Worm (Caenorhabditis elegans) whole organism, L3 larva: ENCODE measurements around the gene sru-2.

Experiments used
- ZK546.5 ChIP-seq: sonication (generic microtip); optimal IDR thresholded peaks from 2 replicates; lab custom pipeline; 2017; ENCODE audit warnings: missing biosample characterization, missing genetic modification characterization
- ceh-16 ChIP-seq: sonication (generic microtip); optimal IDR thresholded peaks from 2 replicates; lab custom pipeline; 2017; ENCODE audit warnings: missing biosample characterization, missing genetic modification characterization
- ceh-82 ChIP-seq: fragments of 150-350 bp; optimal IDR thresholded peaks from 2 replicates; lab custom pipeline; 2014; ENCODE audit warnings: missing biosample characterization, missing genetic modification characterization
- ceh-9 ChIP-seq: sonication (generic microtip); optimal IDR thresholded peaks from 2 replicates; lab custom pipeline; 2018; ENCODE audit warnings: missing biosample characterization, missing genetic modification characterization
- daf-12 ChIP-seq: fragments of 150-350 bp; optimal IDR thresholded peaks from 2 replicates; lab custom pipeline; 2014; ENCODE audit warnings: missing biosample characterization, missing genetic modification reagents, missing genetic modification characterization
- egl-5 ChIP-seq: fragments of 150-350 bp; optimal IDR thresholded peaks from 2 replicates; lab custom pipeline; 2017; ENCODE audit warnings: missing biosample characterization, missing genetic modification reagents, missing genetic modification characterization, inconsistent platforms
- elt-2 ChIP-seq: sonication (generic microtip); optimal IDR thresholded peaks from 2 replicates; lab custom pipeline; 2016; ENCODE audit warnings: missing genetic modification reagents, mild to moderate bottlenecking, missing genetic modification characterization, missing compliant biosample characterization
- fkh-10 ChIP-seq: sonication (generic microtip); optimal IDR thresholded peaks from 2 replicates; lab custom pipeline; 2017; ENCODE audit warnings: missing biosample characterization, missing genetic modification reagents, missing genetic modification characterization
- fkh-2 ChIP-seq: fragments of 150-350 bp; optimal IDR thresholded peaks from 2 replicates; lab custom pipeline; 2014; ENCODE audit warnings: missing biosample characterization, missing genetic modification reagents, missing genetic modification characterization
- fos-1 ChIP-seq: fragments of 150-350 bp; optimal IDR thresholded peaks from 2 replicates; lab custom pipeline; 2014; ENCODE audit warnings: missing biosample characterization, missing genetic modification characterization
- hmg-11 ChIP-seq: sonication (generic microtip); optimal IDR thresholded peaks from 2 replicates; lab custom pipeline; 2016; ENCODE audit warnings: missing genetic modification characterization, missing compliant biosample characterization
- lin-39 ChIP-seq: fragments of 150-350 bp; optimal IDR thresholded peaks from 2 replicates; lab custom pipeline; 2018; ENCODE audit warnings: missing biosample characterization, missing genetic modification reagents, missing genetic modification characterization
- lsy-12 ChIP-seq: sonication (generic microtip); optimal IDR thresholded peaks from 2 replicates; lab custom pipeline; 2016; ENCODE audit warnings: mild to moderate bottlenecking, missing genetic modification characterization, missing compliant biosample characterization
- mdl-1 ChIP-seq: fragments of 150-350 bp; optimal IDR thresholded peaks from 2 replicates; lab custom pipeline; 2014; ENCODE audit warnings: missing biosample characterization, missing genetic modification characterization
- mml-1 ChIP-seq: fragments of 150-350 bp; sonication (generic microtip); optimal IDR thresholded peaks from 3 replicates; lab custom pipeline; 2014; ENCODE audit warnings: missing biosample characterization, missing genetic modification characterization
- nfya-1 ChIP-seq: sonication (generic microtip); optimal IDR thresholded peaks from 2 replicates; lab custom pipeline; 2017; ENCODE audit warnings: missing genetic modification characterization, mild to moderate bottlenecking, missing compliant biosample characterization, antibody characterized with exemption, moderate library complexity; ENCODE audit not compliant: insufficient read depth
- nhr-11 ChIP-seq: fragments of 150-350 bp; optimal IDR thresholded peaks from 2 replicates; lab custom pipeline; 2014; ENCODE audit warnings: missing biosample characterization, missing genetic modification characterization
- nhr-12 ChIP-seq: fragments of 150-350 bp; optimal IDR thresholded peaks from 2 replicates; lab custom pipeline; 2014; ENCODE audit warnings: missing biosample characterization, missing genetic modification characterization
- nhr-23 ChIP-seq: fragments of 150-350 bp; optimal IDR thresholded peaks from 2 replicates; lab custom pipeline; 2014; ENCODE audit warnings: missing biosample characterization, missing genetic modification reagents, missing genetic modification characterization
- nhr-237 ChIP-seq: fragments of 150-350 bp; optimal IDR thresholded peaks from 2 replicates; lab custom pipeline; 2014; ENCODE audit warnings: missing biosample characterization, missing genetic modification characterization
- nhr-25 ChIP-seq: sonication (generic microtip); optimal IDR thresholded peaks from 2 replicates; lab custom pipeline; 2017; ENCODE audit warnings: missing biosample characterization, missing genetic modification characterization
- nhr-28 ChIP-seq: fragments of 150-350 bp; optimal IDR thresholded peaks from 2 replicates; lab custom pipeline; 2014; ENCODE audit warnings: missing biosample characterization, missing genetic modification characterization
- nhr-43 ChIP-seq: sonication (generic microtip); optimal IDR thresholded peaks from 2 replicates; lab custom pipeline; 2016; ENCODE audit warnings: mild to moderate bottlenecking, missing genetic modification characterization, missing compliant biosample characterization; ENCODE audit not compliant: poor library complexity, severe bottlenecking
- nhr-67 ChIP-seq: fragments of 150-350 bp; optimal IDR thresholded peaks from 2 replicates; lab custom pipeline; 2014; ENCODE audit warnings: missing biosample characterization, missing genetic modification characterization
- nhr-77 ChIP-seq: fragments of 150-350 bp; optimal IDR thresholded peaks from 2 replicates; lab custom pipeline; 2014; ENCODE audit warnings: missing biosample characterization, missing genetic modification characterization
- pha-4 ChIP-seq: fragments of 150-350 bp; optimal IDR thresholded peaks from 2 replicates; lab custom pipeline; 2014; ENCODE audit warnings: missing biosample characterization, missing genetic modification reagents, missing genetic modification characterization
- pqm-1 ChIP-seq: fragments of 150-350 bp; optimal IDR thresholded peaks from 2 replicates; lab custom pipeline; 2017; ENCODE audit warnings: missing biosample characterization, missing genetic modification characterization, inconsistent platforms
- sea-2 ChIP-seq: fragments of 150-350 bp; sonication (generic microtip); optimal IDR thresholded peaks from 4 replicates; lab custom pipeline; 2014; ENCODE audit warnings: missing biosample characterization, missing genetic modification reagents, missing genetic modification characterization
- skn-1 ChIP-seq: fragments of 150-350 bp; optimal IDR thresholded peaks from 2 replicates; lab custom pipeline; 2014; ENCODE audit warnings: missing biosample characterization, missing genetic modification characterization
- snpc-4 ChIP-seq: fragments of 150-350 bp; optimal IDR thresholded peaks from 2 replicates; lab custom pipeline; 2014; ENCODE audit warnings: missing biosample characterization, missing genetic modification characterization
- tbx-2 ChIP-seq: sonication (generic microtip); optimal IDR thresholded peaks from 2 replicates; lab custom pipeline; 2016; ENCODE audit warnings: mild to moderate bottlenecking, missing genetic modification characterization, missing compliant biosample characterization
- unc-62 ChIP-seq: fragments of 150-350 bp; sonication (generic microtip); optimal IDR thresholded peaks from 4 replicates; lab custom pipeline; 2014; ENCODE audit warnings: missing biosample characterization, missing genetic modification reagents, missing genetic modification characterization
- ztf-11 ChIP-seq: fragments of 150-350 bp; optimal IDR thresholded peaks from 2 replicates; lab custom pipeline; 2014; ENCODE audit warnings: missing biosample characterization, missing genetic modification characterization

The sru-2 gene

DNA sequence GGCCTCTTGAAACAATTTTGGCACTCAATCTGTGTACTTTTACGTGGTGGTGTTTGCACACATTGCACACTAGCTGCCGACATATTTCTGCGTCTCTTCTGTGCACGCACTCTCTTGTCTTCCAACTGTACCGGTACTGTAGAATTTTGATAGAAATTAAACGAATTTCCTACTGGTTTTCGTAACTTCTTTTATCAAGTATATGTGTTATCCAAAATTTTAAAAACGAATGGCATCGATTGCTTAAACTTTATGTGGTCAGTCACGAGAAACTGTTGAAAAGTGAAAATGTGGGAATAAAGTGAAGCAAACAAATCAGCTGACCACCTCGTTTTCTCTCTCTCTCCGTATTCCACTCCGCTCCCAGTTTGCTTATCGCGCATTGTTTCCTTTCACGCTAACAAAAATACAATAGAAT, 27.3 kb downstream of the sru-2 start (continued):
- TF ChIP-seq ceh-16 (no peak), nhr-77 (tag; lab: Kevin White, UChicago) (no peak), lin-39 (peak; percentile 39), nhr-11 (tag; lab: Kevin White, UChicago) (no peak), mdl-1 (tag; lab: Kevin White, UChicago) (no peak)
- TF ChIP-seq, all 47 proteins: peak for 12

DNA sequence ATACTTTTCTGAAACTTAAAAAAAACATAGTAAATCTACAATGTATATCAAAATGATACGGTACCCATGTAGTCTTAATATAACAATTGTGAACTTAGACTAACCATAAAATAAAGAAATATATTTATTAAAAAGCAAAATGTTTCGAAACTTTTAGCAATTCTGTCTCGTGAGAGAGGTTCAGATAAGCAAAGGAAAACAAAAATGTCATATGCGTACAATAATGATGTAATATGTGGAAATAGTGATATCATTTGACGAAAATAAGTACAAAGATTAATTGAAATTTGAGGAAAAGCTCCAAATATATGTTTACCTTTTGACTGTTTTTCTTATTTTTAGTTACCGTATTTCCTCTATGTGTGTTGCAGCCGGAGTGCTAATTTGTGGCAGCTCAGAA, 28.1 kb downstream of the sru-2 start:
- TF ChIP-seq fkh-10 (GFP tag; lab: Kevin White, UChicago) = no peak
- TF ChIP-seq skn-1 (tag; lab: Kevin White, UChicago) = no peak
- no peak for TF ChIP-seq nhr-25
- no peak for TF ChIP-seq mdl-1 (tag; lab: Kevin White, UChicago)
- no peak for TF ChIP-seq ceh-82 (tag; lab: Kevin White, UChicago)
- TF ChIP-seq fkh-2 (tag; lab: Kevin White, UChicago) = no peak
- TF ChIP-seq nhr-237 (tag; lab: Kevin White, UChicago) = no peak
- TF ChIP-seq mml-1 = no peak
- TF ChIP-seq pqm-1 = peak; percentile 34
- no peak for TF ChIP-seq sea-2 (GFP tag; lab: Kevin White, UChicago)
- peak; percentile 46 for TF ChIP-seq elt-2 (tag; lab: Kevin White, UChicago)
- TF ChIP-seq nfya-1 (tag; lab: Kevin White, UChicago) = no peak
- TF ChIP-seq ZK546.5 (tag; lab: Kevin White, UChicago) = no peak
- TF ChIP-seq ztf-11 (tag; lab: Kevin White, UChicago) = no peak
- TF ChIP-seq unc-62 (GFP tag; lab: Kevin White, UChicago) = no peak
- no peak for TF ChIP-seq nhr-67 (tag; lab: Kevin White, UChicago)
- TF ChIP-seq, all 47 proteins: peak for 2

ce11 chrIV:9516831-9517230, 30.8 kb downstream of the sru-2 start, which contains the start of gene C33A12.19:
TSS of gene C33A12.19 (plus strand) at chrIV:9516999.
- no peak for TF ChIP-seq nhr-237 (tag; lab: Kevin White, UChicago)
- TF ChIP-seq egl-5 (tag; lab: Kevin White, UChicago) = no peak
- TF ChIP-seq ceh-9 (tag; lab: Kevin White, UChicago) = no peak
- peak; percentile 47 for TF ChIP-seq nhr-43 (tag; lab: Kevin White, UChicago)
- TF ChIP-seq mml-1 = no peak
- TF ChIP-seq fos-1 (tag; lab: Kevin White, UChicago) = no peak
- TF ChIP-seq elt-2 (tag; lab: Kevin White, UChicago) = peak; percentile 58
- TF ChIP-seq nhr-23 = peak; percentile 52
- TF ChIP-seq pqm-1 = peak; percentile 36
- peak; percentile 34 for TF ChIP-seq nfya-1 (tag; lab: Kevin White, UChicago)
- no peak for TF ChIP-seq sea-2 (GFP tag; lab: Kevin White, UChicago)

DNA sequence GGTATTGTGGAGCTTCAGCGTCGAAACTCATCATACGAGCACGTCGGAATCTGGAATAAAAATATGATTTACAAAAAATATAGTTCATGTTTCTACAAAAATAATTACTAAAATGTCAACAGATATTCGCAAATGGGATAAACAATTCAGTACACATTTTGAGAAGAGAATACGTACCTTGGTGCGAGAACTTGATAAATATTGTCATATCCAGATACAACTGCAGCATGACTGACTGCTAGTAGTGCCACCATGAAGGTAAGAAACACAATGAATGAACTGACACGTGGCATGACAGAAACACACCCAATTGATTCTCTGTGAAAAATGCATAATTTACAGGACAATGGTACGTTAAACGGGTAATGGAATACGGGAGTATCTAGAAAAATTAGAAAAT, 32.5 kb downstream of the sru-2 start, which contains the start of gene nlp-35:
Gene nlp-35, minus strand, starts transcription at position 319 of the 400 bp plus-strand sequence.
- TF ChIP-seq nfya-1 (tag; lab: Kevin White, UChicago) (no peak), mdl-1 (tag; lab: Kevin White, UChicago) (no peak), sea-2 (GFP tag; lab: Kevin White, UChicago) (no peak), ZK546.5 (tag; lab: Kevin White, UChicago) (no peak), hmg-11 (tag; lab: Kevin White, UChicago) (no peak), nhr-28 (tag; lab: Kevin White, UChicago) (no peak), tbx-2 (no peak), egl-5 (tag; lab: Kevin White, UChicago) (no peak), pha-4 (no peak)

ce11 chrIV:9520629-9521028, 34.6 kb downstream of the sru-2 start:
- no peak for TF ChIP-seq snpc-4 (tag; lab: Kevin White, UChicago)
- TF ChIP-seq nhr-11 (tag; lab: Kevin White, UChicago) = peak; percentile 5

DNA sequence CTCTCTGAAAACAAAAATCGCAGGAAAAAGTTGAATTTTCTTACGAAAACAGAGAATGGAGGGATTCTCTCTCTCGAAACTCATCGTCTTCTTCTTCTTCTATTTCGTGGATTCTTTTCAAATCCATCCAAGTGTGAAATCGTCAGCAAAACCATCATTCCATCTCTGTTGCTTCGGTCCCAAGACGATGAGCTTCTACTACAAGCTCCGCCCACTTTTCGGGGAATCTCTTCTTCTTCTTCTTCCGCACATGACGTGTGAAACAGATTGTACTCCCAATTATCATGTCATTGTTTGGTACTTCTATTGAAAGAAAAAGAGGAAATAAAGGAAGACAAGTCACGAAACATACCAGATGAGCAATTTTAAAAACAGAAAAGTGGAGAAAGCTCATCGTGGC, 37.1 kb downstream of the sru-2 start:
- no peak for TF ChIP-seq ZK546.5 (tag; lab: Kevin White, UChicago)
- TF ChIP-seq lsy-12 (tag; lab: Kevin White, UChicago) = no peak
- TF ChIP-seq fkh-2 (tag; lab: Kevin White, UChicago) = no peak
- no peak for TF ChIP-seq nfya-1 (tag; lab: Kevin White, UChicago)
- no peak for TF ChIP-seq daf-12
- no peak for TF ChIP-seq lin-39
- no peak for TF ChIP-seq nhr-12
